Worm (Caenorhabditis elegans) whole organism, early embryonic: ENCODE results near the gene dyla-1.
A peak's percentile ranks its signal among the peaks of the same experiment; 100 is the strongest.

Experiments used
- B0310.2 ChIP-seq: sonication (generic microtip); optimal IDR thresholded peaks from 2 replicates; lab custom pipeline; 2016; ENCODE audit warnings: mild to moderate bottlenecking, missing genetic modification characterization, missing compliant biosample characterization
- F13C5.2 ChIP-seq: sonication (generic microtip); optimal IDR thresholded peaks from 2 replicates; lab custom pipeline; 2017; ENCODE audit warnings: mild to moderate bottlenecking, missing genetic modification characterization, inconsistent platforms, missing compliant biosample characterization
- ama-1 ChIP-seq: fragments of 150-350 bp; optimal IDR thresholded peaks from 2 replicates; lab custom pipeline; 2014
- ceh-13 ChIP-seq: fragments of 200-800 bp; sonication (Bioruptor generic); optimal IDR thresholded peaks from 2 replicates; lab custom pipeline; 2018; ENCODE audit warnings: mild to moderate bottlenecking, missing genetic modification characterization, missing compliant biosample characterization
- ceh-36 ChIP-seq: sonication (generic microtip); optimal IDR thresholded peaks from 2 replicates; lab custom pipeline; 2016; ENCODE audit warnings: missing genetic modification characterization, inconsistent platforms, missing compliant biosample characterization
- ets-7 ChIP-seq: sonication (generic microtip); optimal IDR thresholded peaks from 2 replicates; lab custom pipeline; 2016; ENCODE audit warnings: missing genotype, missing genetic modification characterization, missing compliant biosample characterization
- flt-1 ChIP-seq: fragments of 200-800 bp; sonication (Bioruptor generic); IDR thresholded peaks from 2 replicates; pipeline ENCODE4 v1.3.6; 2022; ENCODE audit warnings: missing genetic modification characterization, missing compliant biosample characterization
- hmbx-1 ChIP-seq: sonication (generic microtip); optimal IDR thresholded peaks from 2 replicates; lab custom pipeline; 2016; ENCODE audit warnings: mild to moderate bottlenecking, missing genetic modification characterization, missing compliant biosample characterization
- hnd-1 ChIP-seq: sonication (generic microtip); optimal IDR thresholded peaks from 2 replicates; lab custom pipeline; 2016; ENCODE audit warnings: missing genetic modification characterization, missing compliant biosample characterization
- sea-1 ChIP-seq: fragments of 200-800 bp; sonication (Bioruptor generic); conservative IDR thresholded peaks from 2 replicates; pipeline ENCODE4 v1.3.6; 2022; ENCODE audit warnings: missing genetic modification characterization, missing compliant biosample characterization
- tbx-11 ChIP-seq: fragments of 200-800 bp; sonication (Bioruptor generic); IDR thresholded peaks from 2 replicates; pipeline ENCODE4 v1.3.6; 2022; ENCODE audit warnings: missing genetic modification characterization, missing compliant biosample characterization
- tbx-37 ChIP-seq: fragments of 200-800 bp; sonication (Bioruptor generic); conservative IDR thresholded peaks from 2 replicates; pipeline ENCODE4 v1.3.6; 2022; ENCODE audit warnings: missing genetic modification reagents, missing genetic modification characterization, missing compliant biosample characterization

ce11 chrX:16872446-16872962 is 31.7 kb downstream of the dyla-1 start, which contains the start of gene T20F7.1:
- TF ChIP-seq tbx-37 (GFP tag; lab: Robert Waterston, UW) (no peak), ama-1 (lab: Kevin White, UChicago) (no peak), ceh-13 (no peak), F13C5.2 (tag; lab: Kevin White, UChicago) (peak; percentile 47), sea-1 (GFP tag; lab: Robert Waterston, UW) (no peak), ets-7 (no peak), flt-1 (GFP tag; lab: Robert Waterston, UW) (no peak), tbx-11 (GFP tag; lab: Robert Waterston, UW) (no peak), ceh-36 (tag; lab: Kevin White, UChicago) (no peak), B0310.2 (tag; lab: Kevin White, UChicago) (no peak), hmbx-1 (tag; lab: Kevin White, UChicago) (no peak), hnd-1 (tag; lab: Kevin White, UChicago) (no peak)
